Fruit fly (Drosophila melanogaster): ENCODE results near the gene Sec61gamma.

Sec61gamma gene

dm6 chrX:19603953-19604352 lies 39.2 kb upstream of the Sec61gamma start (continued):
- TF ChIP-seq h (optimal IDR thresholded peaks at IDR 0.05), result no peak
- peak; percentile 69 for TF ChIP-seq phol (tag; optimal IDR thresholded peaks at IDR 0.05)
- TF ChIP-seq CG15696 (tag; optimal IDR thresholded peaks at IDR 0.05), result peak; percentile 25
- peak; percentile 55 for TF ChIP-seq CG15011 (GFP tag; optimal IDR thresholded peaks at IDR 0.05)
- TF ChIP-seq caup (GFP tag; optimal IDR thresholded peaks at IDR 0.05; ENCODE audit: severe bottlenecking), result peak; percentile 85
- TF ChIP-seq hb (GFP tag; IDR thresholded peaks at IDR 0.05; ENCODE audit: partially characterized antibody), result no peak
- TF ChIP-seq CG1832 (GFP tag; optimal IDR thresholded peaks at IDR 0.05), result no peak
- peak; percentile 77 for TF ChIP-seq chm (GFP tag; IDR thresholded peaks at IDR 0.05)
- TF ChIP-seq Hr78 (GFP tag; optimal IDR thresholded peaks at IDR 0.05), result no peak
- TF ChIP-seq sob (GFP tag; IDR thresholded peaks at IDR 0.05), result peak; percentile 84
- no peak for TF ChIP-seq tup (GFP tag; optimal IDR thresholded peaks at IDR 0.05)
- TF ChIP-seq H2.0 (GFP tag; IDR thresholded peaks at IDR 0.05), result peak; percentile 71
- peak; percentile 80 for TF ChIP-seq ci (GFP tag; IDR thresholded peaks at IDR 0.05)
- peak; percentile 70 for TF ChIP-seq Abd-B (GFP tag; optimal IDR thresholded peaks at IDR 0.05)
- no peak for TF ChIP-seq crol (GFP tag; IDR thresholded peaks at IDR 0.05)
- TF ChIP-seq cad (GFP tag; optimal IDR thresholded peaks at IDR 0.05), result no peak
- TF ChIP-seq slou (GFP tag; optimal IDR thresholded peaks at IDR 0.05), result peak; percentile 70
- peak; percentile 20 for TF ChIP-seq Ets97D (GFP tag; optimal IDR thresholded peaks at IDR 0.05)
- no peak for TF ChIP-seq fd64A (GFP tag; optimal IDR thresholded peaks at IDR 0.05)
- TF ChIP-seq CG17186 (GFP tag; optimal IDR thresholded peaks at IDR 0.05), result no peak
- peak; percentile 42 for TF ChIP-seq slp2 (GFP tag; optimal IDR thresholded peaks at IDR 0.05)
- TF ChIP-seq CG2120 (GFP tag; optimal IDR thresholded peaks at IDR 0.05), result peak; percentile 80
- TF ChIP-seq B-H1 (GFP tag; IDR thresholded peaks at IDR 0.05), result peak; percentile 56; the same call in 1 of the 3 replicates
- TF ChIP-seq CG10366 (GFP tag; IDR thresholded peaks at IDR 0.05), result peak; percentile 88
- no peak for TF ChIP-seq btn (GFP tag; optimal IDR thresholded peaks at IDR 0.05)
- peak; percentile 24 for TF ChIP-seq CG10462 (GFP tag; optimal IDR thresholded peaks at IDR 0.05)
- TF ChIP-seq exex (tag; optimal IDR thresholded peaks at IDR 0.05), result peak; percentile 33
- TF ChIP-seq aop (GFP tag; IDR thresholded peaks at IDR 0.05), result peak; percentile 52; the same call in 1 of the 2 replicates

- peak; percentile 62; the same call in 2 of the 3 replicates for TF ChIP-seq CG16813 (GFP tag; IDR thresholded peaks at IDR 0.05; ENCODE audit: partially characterized antibody)
- TF ChIP-seq knrl (GFP tag; IDR thresholded peaks at IDR 0.05; ENCODE audit: partially characterized antibody), result peak; percentile 47; the same call in 1 of the 3 replicates
- peak; percentile 44 for TF ChIP-seq CG15514 (GFP tag; optimal IDR thresholded peaks at IDR 0.05)
- peak; percentile 35; the same call in 1 of the 2 replicates for TF ChIP-seq Rfx (GFP tag; IDR thresholded peaks at IDR 0.05)
- TF ChIP-seq CG15601 (tag; optimal IDR thresholded peaks at IDR 0.05), result peak; percentile 10
- no peak for TF ChIP-seq CG17912 (GFP tag; optimal IDR thresholded peaks at IDR 0.05)
- peak; percentile 29; the same call in 1 of the 2 replicates for TF ChIP-seq CG9932 (GFP tag; IDR thresholded peaks at IDR 0.05)
- TF ChIP-seq CG5953 (GFP tag; IDR thresholded peaks at IDR 0.05), result no peak; the same call in 1 of the 2 replicates
- TF ChIP-seq Bdp1 (GFP tag; optimal IDR thresholded peaks at IDR 0.05), result no peak
- TF ChIP-seq cg (GFP tag; optimal IDR thresholded peaks at IDR 0.05), result peak; percentile 0
- peak; percentile 61; the same call in 1 of the 2 replicates for TF ChIP-seq chm (GFP tag; IDR thresholded peaks at IDR 0.05)
- no peak for TF ChIP-seq cas (GFP tag; IDR thresholded peaks at IDR 0.05)
- TF ChIP-seq Adf1 (GFP tag; IDR thresholded peaks at IDR 0.05), result peak; percentile 29; the same call in 1 of the 2 replicates
- peak; percentile 17 for TF ChIP-seq CG17385 (GFP tag; optimal IDR thresholded peaks at IDR 0.05)
- no peak for TF ChIP-seq CG13424 (tag; optimal IDR thresholded peaks at IDR 0.05)
- TF ChIP-seq E2f2 (GFP tag; IDR thresholded peaks at IDR 0.05), result peak; percentile 88
- peak; percentile 78 for TF ChIP-seq Bgb (GFP tag; IDR thresholded peaks at IDR 0.05; ENCODE audit: partially characterized antibody)
- TF ChIP-seq CG2199 (GFP tag; IDR thresholded peaks at IDR 0.05), result no peak
- TF ChIP-seq CG13624 (GFP tag; optimal IDR thresholded peaks at IDR 0.05), result peak; percentile 56
- TF ChIP-seq CG13296 (GFP tag; optimal IDR thresholded peaks at IDR 0.05), result peak; percentile 40
- TF ChIP-seq CG7839 (tag; optimal IDR thresholded peaks at IDR 0.05), result peak; percentile 7
- TF ChIP-seq gro (GFP tag; optimal IDR thresholded peaks at IDR 0.05), result peak; percentile 51
- TF ChIP-seq CG13894 (tag; optimal IDR thresholded peaks at IDR 0.05), result peak; percentile 52
- peak; percentile 26 for TF ChIP-seq CG7987 (GFP tag; optimal IDR thresholded peaks at IDR 0.05)
Measured at dm6 chrX:19604997-19605396, 38.1 kb upstream of the Sec61gamma start, which contains the start of gene CG14207. Gene CG14207 (plus strand): TSS chrX:19605199.

Measured in whole organism, embryonic.